Worm (Caenorhabditis elegans) whole organism, L4/young adult: ENCODE results near the gene ptp-4A2.

Experiments
- W03F9.2 ChIP-seq: fragments of 150-350 bp; optimal IDR thresholded peaks from 2 replicates; lab custom pipeline; 2014; ENCODE audit warnings: missing biosample characterization, missing genetic modification characterization
- dao-5 ChIP-seq: sonication (generic microtip); optimal IDR thresholded peaks from 2 replicates; lab custom pipeline; 2016; ENCODE audit warnings: missing genotype, missing genetic modification characterization, moderate library complexity, missing compliant biosample characterization
- him-1 ChIP-seq: sonication (generic microtip); optimal IDR thresholded peaks from 2 replicates; lab custom pipeline; 2016; ENCODE audit warnings: missing genotype, missing genetic modification reagents, missing genetic modification characterization, missing compliant biosample characterization

The ptp-4A2 gene

ce11 chrX:3932694-3933093, 10.4 kb downstream of the ptp-4A2 start:
- no peak for TF ChIP-seq him-1 (tag; lab: Kevin White, UChicago)
- TF ChIP-seq W03F9.2 (tag; lab: Kevin White, UChicago), result no peak
- no peak for TF ChIP-seq dao-5

ce11 chrX:3931350-3931749, 11.8 kb downstream of the ptp-4A2 start, which contains the start of gene adt-3:
TSS of gene adt-3 (plus strand) at chrX:3931650.
- TF ChIP-seq him-1 (tag; lab: Kevin White, UChicago), result no peak
- no peak for TF ChIP-seq W03F9.2 (tag; lab: Kevin White, UChicago)
- TF ChIP-seq dao-5, result no peak

DNA sequence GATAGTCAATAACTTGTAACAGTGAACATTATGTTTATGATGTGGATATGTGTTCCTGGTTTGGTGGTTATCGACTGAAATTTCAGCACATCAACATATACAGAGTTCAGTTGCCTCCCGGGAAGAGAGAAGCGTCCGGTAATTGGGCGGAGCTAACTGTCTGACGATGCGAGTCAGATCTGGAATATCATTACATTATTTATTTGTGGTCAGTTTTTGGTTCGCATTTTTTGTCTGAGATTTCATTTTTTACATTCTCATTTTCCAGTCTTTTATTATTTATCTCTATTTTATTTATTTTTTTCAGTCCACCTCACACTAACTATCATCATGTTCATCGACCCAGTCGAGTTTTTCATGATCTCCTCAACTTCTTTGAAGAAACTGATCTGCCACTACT, 17.3 kb downstream of the ptp-4A2 start, which contains the start of gene T22B2.1:
Gene T22B2.1, plus strand, starts transcription at position 301 of the 400 bp plus-strand sequence.
- TF ChIP-seq dao-5 (no peak), W03F9.2 (tag; lab: Kevin White, UChicago) (no peak), him-1 (tag; lab: Kevin White, UChicago) (no peak)

- no peak for TF ChIP-seq him-1 (tag; lab: Kevin White, UChicago)
Observed at ce11 chrX:3920747-3921146, 22.4 kb downstream of the ptp-4A2 start.

DNA sequence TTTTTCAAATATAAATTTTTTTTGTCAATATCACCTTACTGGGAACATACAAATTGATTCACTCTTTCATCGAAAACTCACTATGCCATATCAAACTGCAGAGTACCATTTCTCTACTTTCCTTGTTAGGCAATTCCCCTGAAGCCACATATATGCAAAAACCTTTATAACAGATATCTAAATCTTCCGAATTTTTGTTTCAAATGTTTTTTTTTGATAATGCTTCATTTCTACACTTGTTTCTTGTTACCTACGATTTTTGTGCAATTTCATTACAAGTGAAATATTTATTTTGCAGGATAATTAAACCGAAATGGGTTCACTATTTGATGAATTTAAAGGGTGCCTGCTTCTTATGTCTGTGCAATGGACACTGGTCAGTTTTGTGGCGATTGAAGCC, 23.0 kb downstream of the ptp-4A2 start, which contains the start of gene T22B2.2:
Gene T22B2.2, plus strand, starts transcription at position 301 of the 400 bp plus-strand sequence.
- TF ChIP-seq dao-5 (no peak), W03F9.2 (tag; lab: Kevin White, UChicago) (no peak), him-1 (tag; lab: Kevin White, UChicago) (no peak)

ce11 chrX:3919689-3920088, 23.4 kb downstream of the ptp-4A2 start:
- TF ChIP-seq him-1 (tag; lab: Kevin White, UChicago) (no peak), dao-5 (no peak), W03F9.2 (tag; lab: Kevin White, UChicago) (no peak)

DNA sequence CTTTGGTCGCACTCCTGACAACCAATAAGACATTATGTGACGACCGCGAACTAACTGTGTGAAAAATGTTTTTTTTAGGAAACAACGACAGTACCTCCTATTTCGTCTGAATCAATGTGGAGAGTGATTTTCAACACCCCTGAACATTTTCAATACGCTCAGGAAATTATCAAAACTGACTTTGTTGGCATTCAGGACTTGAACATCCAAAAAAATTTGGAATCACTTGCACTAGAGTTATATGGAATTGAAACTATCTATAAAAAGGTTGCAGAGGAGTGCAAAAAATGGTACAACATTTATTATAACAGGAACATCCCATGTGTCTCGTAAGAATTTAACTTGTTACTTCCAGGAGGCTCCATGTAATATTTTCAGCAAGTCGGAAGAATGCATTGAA, 24.9 kb downstream of the ptp-4A2 start:
- TF ChIP-seq W03F9.2 (tag; lab: Kevin White, UChicago) (no peak), dao-5 (no peak), him-1 (tag; lab: Kevin White, UChicago) (no peak)

ce11 chrX:3917013-3917412, 26.1 kb downstream of the ptp-4A2 start, which contains the start of gene T22B2.3:
TSS of gene T22B2.3 (plus strand) at chrX:3917313.
- TF ChIP-seq him-1 (tag; lab: Kevin White, UChicago) (no peak), W03F9.2 (tag; lab: Kevin White, UChicago) (no peak), dao-5 (no peak)

ce11 chrX:3915748-3916147, 27.4 kb downstream of the ptp-4A2 start, which contains the start of gene idpp-9:
TSS of gene idpp-9 (minus strand) at chrX:3915848.
- no peak for TF ChIP-seq him-1 (tag; lab: Kevin White, UChicago)
- TF ChIP-seq W03F9.2 (tag; lab: Kevin White, UChicago), result no peak
- TF ChIP-seq dao-5, result no peak

ce11 chrX:3914273-3914672, 28.8 kb downstream of the ptp-4A2 start:
- no peak for TF ChIP-seq him-1 (tag; lab: Kevin White, UChicago)
- no peak for TF ChIP-seq dao-5
- TF ChIP-seq W03F9.2 (tag; lab: Kevin White, UChicago), result no peak

DNA sequence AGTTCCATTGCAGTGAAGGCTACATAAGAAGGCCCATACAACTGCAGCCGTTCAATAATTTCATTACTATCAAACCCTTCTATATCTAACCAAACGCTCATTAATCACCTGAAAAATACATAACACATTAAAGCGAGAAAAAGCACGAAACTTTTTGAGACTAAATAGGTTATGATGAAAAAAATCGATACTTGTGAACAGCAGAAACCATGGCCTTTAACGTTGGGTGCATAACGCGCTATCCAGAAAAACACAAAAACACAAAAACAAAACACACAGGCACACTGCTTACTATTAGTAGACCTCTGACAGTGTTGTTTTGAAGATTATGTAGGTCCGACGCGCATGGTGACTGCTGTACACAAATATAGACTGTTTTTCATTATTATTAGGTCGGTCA, 31.8 kb downstream of the ptp-4A2 start, which contains the start of gene T22B2.5:
Gene T22B2.5, minus strand, starts transcription at position 101 of the 400 bp plus-strand sequence.
- TF ChIP-seq him-1 (tag; lab: Kevin White, UChicago) (no peak), dao-5 (no peak), W03F9.2 (tag; lab: Kevin White, UChicago) (no peak)

DNA sequence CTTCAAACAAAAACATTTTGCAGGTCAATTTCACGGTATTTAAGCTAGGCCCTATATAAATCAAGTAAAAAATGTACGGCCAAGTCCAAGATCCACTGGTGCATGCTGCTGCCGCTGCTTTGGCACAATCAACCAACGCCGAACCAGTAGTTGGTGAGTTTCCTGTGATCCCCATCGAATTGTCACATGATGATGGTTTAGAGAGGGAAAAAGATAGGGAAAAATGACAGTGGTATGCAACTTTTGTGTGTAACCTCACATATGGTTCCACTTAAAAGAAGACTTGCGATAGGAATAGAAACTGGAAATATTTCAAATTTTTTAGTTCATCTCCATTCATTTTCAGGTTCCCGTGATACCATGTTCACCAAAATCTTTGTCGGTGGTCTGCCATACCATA, 38.5 kb downstream of the ptp-4A2 start, which contains the start of gene sup-12:
Gene sup-12, plus strand, starts transcription at position 17 of the 400 bp plus-strand sequence.
- no peak for TF ChIP-seq him-1 (tag; lab: Kevin White, UChicago)
- TF ChIP-seq W03F9.2 (tag; lab: Kevin White, UChicago), result no peak
- no peak for TF ChIP-seq dao-5

- TF ChIP-seq him-1 (tag; lab: Kevin White, UChicago) (no peak), dao-5 (no peak), W03F9.2 (tag; lab: Kevin White, UChicago) (no peak)
Observed at ce11 chrX:3901389-3901788, 41.7 kb downstream of the ptp-4A2 start.

- no peak for TF ChIP-seq him-1 (tag; lab: Kevin White, UChicago)
- no peak for TF ChIP-seq dao-5
- TF ChIP-seq W03F9.2 (tag; lab: Kevin White, UChicago), result no peak
Observed at ce11 chrX:3900715-3901114, 42.4 kb downstream of the ptp-4A2 start.
